Worm (Caenorhabditis elegans): ENCODE data around the gene col-146.

DNA sequence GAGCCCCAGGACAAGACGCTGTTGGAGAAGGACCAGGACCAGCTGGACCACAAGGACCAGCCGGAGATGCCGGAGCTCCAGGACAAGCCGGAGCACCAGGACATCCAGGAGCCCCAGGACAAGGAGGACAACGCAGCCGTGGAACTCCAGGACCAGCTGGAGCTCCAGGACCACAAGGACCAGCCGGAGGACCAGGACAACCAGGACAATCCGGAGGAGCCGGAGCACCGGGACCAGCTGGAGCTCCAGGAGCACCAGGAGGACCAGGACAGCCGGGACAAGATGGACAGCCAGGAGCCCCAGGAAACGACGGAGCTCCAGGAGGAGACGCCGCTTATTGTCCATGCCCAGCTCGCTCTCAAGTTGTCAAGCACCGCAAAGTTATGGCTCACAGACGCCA lies 799 bp downstream of the col-146 start:
- TF ChIP-seq flt-1 (GFP tag; IDR thresholded peaks at IDR 0.05) (no peak), tab-1 (GFP tag; IDR thresholded peaks at IDR 0.05) (no peak), ztf-29 (GFP tag; IDR thresholded peaks at IDR 0.05) (no peak), ref-1 (GFP tag; conservative IDR thresholded peaks at IDR 0.05) (no peak), ztf-23 (GFP tag; IDR thresholded peaks at IDR 0.05) (no peak), cog-1 (tag; optimal IDR thresholded peaks at IDR 0.05) (no peak), T22C8.4 (GFP tag; IDR thresholded peaks at IDR 0.05) (no peak), med-1 (GFP tag; optimal IDR thresholded peaks at IDR 0.05; ENCODE audit: insufficient read depth) (no peak)
